Fruit fly (Drosophila melanogaster): ENCODE data around the gene CG33120.

dm6 chr2L:18882734-18883133 lies 38.4 kb upstream of the CG33120 start:
- TF ChIP-seq CG9948 (tag; optimal IDR thresholded peaks at IDR 0.05), result no peak
- no peak for TF ChIP-seq CG8301 (tag; optimal IDR thresholded peaks at IDR 0.05)
- TF ChIP-seq Snoo (tag; optimal IDR thresholded peaks at IDR 0.05), result no peak
- no peak for TF ChIP-seq gl (tag; optimal IDR thresholded peaks at IDR 0.05)
- TF ChIP-seq CG34367 (tag; optimal IDR thresholded peaks at IDR 0.05), result no peak
- no peak for TF ChIP-seq CG15710 (tag; optimal IDR thresholded peaks at IDR 0.05)
- no peak for TF ChIP-seq CG4496 (GFP tag; IDR thresholded peaks at IDR 0.05)
- TF ChIP-seq fd96Ca (GFP tag; IDR thresholded peaks at IDR 0.05), result no peak
- no peak for TF ChIP-seq CG17806 (tag; optimal IDR thresholded peaks at IDR 0.05)
- no peak for TF ChIP-seq CG13204 (GFP tag; optimal IDR thresholded peaks at IDR 0.05)
- no peak for TF ChIP-seq CG32121 (GFP tag; IDR thresholded peaks at IDR 0.05)
- no peak for TF ChIP-seq CG10348 (GFP tag; IDR thresholded peaks at IDR 0.05)
- no peak for TF ChIP-seq Ets98B (GFP tag; IDR thresholded peaks at IDR 0.05)
